Fruit fly (Drosophila melanogaster): ENCODE measurements around the gene Eip78C.

Eip78C gene

dm6 chr3L:21206486-21206885 is 19.9 kb upstream of the Eip78C start:
- TF ChIP-seq CG17801 (GFP tag; optimal IDR thresholded peaks at IDR 0.05; ENCODE audit: partially characterized antibody), result no peak

dm6 chr3L:21209921-21210532 is 16.4 kb upstream of the Eip78C start, which contains the start of the genes CG10510 and CG10508:
Gene CG10510, minus strand, starts transcription at chr3L:21210084.
Gene CG10508, plus strand, starts transcription at chr3L:21210215.
- TF ChIP-seq CG17801 (GFP tag; optimal IDR thresholded peaks at IDR 0.05; ENCODE audit: partially characterized antibody), result no peak

- no peak for TF ChIP-seq CG17801 (GFP tag; optimal IDR thresholded peaks at IDR 0.05; ENCODE audit: partially characterized antibody)
Observed at dm6 chr3L:21216697-21217291, 9.6 kb upstream of the Eip78C start, which contains the start of the genes Trmt112 and Ilk. Gene Trmt112, minus strand, starts transcription at chr3L:21216839. Gene Ilk, plus strand, starts transcription at chr3L:21216901.

- TF ChIP-seq CG17801 (GFP tag; optimal IDR thresholded peaks at IDR 0.05; ENCODE audit: partially characterized antibody), result no peak
Observed at dm6 chr3L:21219160-21219559, 7.2 kb upstream of the Eip78C start.

- no peak for TF ChIP-seq CG17801 (GFP tag; optimal IDR thresholded peaks at IDR 0.05; ENCODE audit: partially characterized antibody)
Observed at dm6 chr3L:21220100-21220499, 6.3 kb upstream of the Eip78C start, which contains the start of gene CG43219. Gene CG43219, plus strand, starts transcription at chr3L:21220400.

dm6 chr3L:21223268-21223667 is 3.1 kb upstream of the Eip78C start:
- TF ChIP-seq CG17801 (GFP tag; optimal IDR thresholded peaks at IDR 0.05; ENCODE audit: partially characterized antibody), result no peak

dm6 chr3L:21224274-21224673 is 2.1 kb upstream of the Eip78C start:
- no peak for TF ChIP-seq CG17801 (GFP tag; optimal IDR thresholded peaks at IDR 0.05; ENCODE audit: partially characterized antibody)

- no peak for TF ChIP-seq CG17801 (GFP tag; optimal IDR thresholded peaks at IDR 0.05; ENCODE audit: partially characterized antibody)
Observed at dm6 chr3L:21224701-21225223, 1.6 kb upstream of the Eip78C start.

- no peak for TF ChIP-seq CG17801 (GFP tag; optimal IDR thresholded peaks at IDR 0.05; ENCODE audit: partially characterized antibody)
Observed at dm6 chr3L:21225642-21226041, 767 bp upstream of the Eip78C start.

dm6 chr3L:21229764-21230163 is 3.4 kb downstream of the Eip78C start:
- no peak for TF ChIP-seq CG17801 (GFP tag; optimal IDR thresholded peaks at IDR 0.05; ENCODE audit: partially characterized antibody)

dm6 chr3L:21230762-21231161 is 4.4 kb downstream of the Eip78C start:
- no peak for TF ChIP-seq CG17801 (GFP tag; optimal IDR thresholded peaks at IDR 0.05; ENCODE audit: partially characterized antibody)

dm6 chr3L:21236959-21237551 is 10.6 kb downstream of the Eip78C start:
- no peak for TF ChIP-seq CG17801 (GFP tag; optimal IDR thresholded peaks at IDR 0.05; ENCODE audit: partially characterized antibody)

- TF ChIP-seq CG17801 (GFP tag; optimal IDR thresholded peaks at IDR 0.05; ENCODE audit: partially characterized antibody), result no peak
Observed at dm6 chr3L:21238377-21238776, 12.0 kb downstream of the Eip78C start.

- peak; percentile 46 for TF ChIP-seq CG17801 (GFP tag; optimal IDR thresholded peaks at IDR 0.05; ENCODE audit: partially characterized antibody)
Observed at dm6 chr3L:21239999-21240509, 13.6 kb downstream of the Eip78C start.

- TF ChIP-seq CG17801 (GFP tag; optimal IDR thresholded peaks at IDR 0.05; ENCODE audit: partially characterized antibody), result no peak
Observed at dm6 chr3L:21241447-21241983, 15.1 kb downstream of the Eip78C start.
